Worm (Caenorhabditis elegans): ENCODE measurements around the gene F25E2.3.

Gene F25E2.3

ce11 chrX:768061-768646 is 44.8 kb downstream of the F25E2.3 start, which contains the start of the genes trap-2 and ile-2 (continued):
- TF ChIP-seq Y56A3A.18 (GFP tag; IDR thresholded peaks at IDR 0.05) (peak; percentile 83; the same call in 1 of the 2 replicates), ztf-28 (GFP tag; IDR thresholded peaks at IDR 0.05) (0 out of 2 replicates have a peak, but pooled peaks have one; percentile 16), cebp-2 (GFP tag; IDR thresholded peaks at IDR 0.05) (no peak), tbp1 (GFP tag; optimal IDR thresholded peaks at IDR 0.05) (peak; percentile 66), lin-26 (GFP tag; IDR thresholded peaks at IDR 0.05) (0 out of 2 replicates have a peak, but pooled peaks have one; percentile 21), egl-44 (GFP tag; IDR thresholded peaks at IDR 0.05) (0 out of 2 replicates have a peak, but pooled peaks have one; percentile 46), B0019.2 (GFP tag; conservative IDR thresholded peaks at IDR 0.05) (no peak), akir-1 (GFP tag; optimal IDR thresholded peaks at IDR 0.05) (no peak), Y95B8A.8 (GFP tag; IDR thresholded peaks at IDR 0.05) (no peak), mel-28 (tag; optimal IDR thresholded peaks at IDR 0.05; ENCODE audit: borderline replicate concordance) (no peak), Y79H2A.3 (GFP tag; conservative IDR thresholded peaks at IDR 0.05) (no peak), hlh-12 (tag; optimal IDR thresholded peaks at IDR 0.05) (no peak), nhr-90 (tag; optimal IDR thresholded peaks at IDR 0.05) (peak; percentile 95), dpl-1 (GFP tag; optimal IDR thresholded peaks at IDR 0.05) (no peak), madf-6 (GFP tag; IDR thresholded peaks at IDR 0.05) (no peak), unc-130 (GFP tag; optimal IDR thresholded peaks at IDR 0.05) (no peak), aptf-2 (GFP tag; conservative IDR thresholded peaks at IDR 0.05) (no peak), ztf-25 (GFP tag; IDR thresholded peaks at IDR 0.05) (no peak), B0336.3 (GFP tag; IDR thresholded peaks at IDR 0.05) (peak; percentile 88), zfh-2 (GFP tag; conservative IDR thresholded peaks at IDR 0.05) (peak; percentile 99), cebp-1 (GFP tag; IDR thresholded peaks at IDR 0.05) (peak; percentile 64), cebp-1 (tag; optimal IDR thresholded peaks at IDR 0.05) (peak; percentile 89), let-607 (tag; optimal IDR thresholded peaks at IDR 0.05) (peak; percentile 100), let-526 (GFP tag; IDR thresholded peaks at IDR 0.05) (no peak), lsy-27 (tag; optimal IDR thresholded peaks at IDR 0.05; ENCODE audit: borderline replicate concordance, insufficient read depth) (no peak), ets-4 (GFP tag; optimal IDR thresholded peaks at IDR 0.05) (peak; percentile 96), aptf-3 (GFP tag; IDR thresholded peaks at IDR 0.05) (no peak), hlh-26 (GFP tag; conservative IDR thresholded peaks at IDR 0.05) (no peak), Y67H2A.10 (GFP tag; conservative IDR thresholded peaks at IDR 0.05) (no peak), sea-2 (GFP tag; IDR thresholded peaks at IDR 0.05) (no peak), ekl-4 (GFP tag; IDR thresholded peaks at IDR 0.05) (peak; percentile 39; the same call in 1 of the 2 replicates), mes-4 (tag; optimal IDR thresholded peaks at IDR 0.05) (no peak), ceh-40 (GFP tag; IDR thresholded peaks at IDR 0.05) (no peak), hmg-20 (GFP tag; IDR thresholded peaks at IDR 0.05) (peak; percentile 60; the same call in 1 of the 2 replicates), chd-7 (tag; optimal IDR thresholded peaks at IDR 0.05) (peak; percentile 56), Y53G8AR.9 (GFP tag; conservative IDR thresholded peaks at IDR 0.05) (peak; percentile 90), F57A8.1 (GFP tag; optimal IDR thresholded peaks at IDR 0.05) (peak; percentile 29), K12H6.12 (tag; optimal IDR thresholded peaks at IDR 0.05) (peak; percentile 96), F55B11.4 (tag; optimal IDR thresholded peaks at IDR 0.05; ENCODE audit: borderline replicate concordance, insufficient read depth) (no peak), sdz-38 (tag; optimal IDR thresholded peaks at IDR 0.05) (no peak), nfyb-1 (GFP tag; IDR thresholded peaks at IDR 0.05) (peak; percentile 93), tbx-9 (tag; optimal IDR thresholded peaks at IDR 0.05; ENCODE audit: borderline replicate concordance) (no peak), T07F8.4 (tag; optimal IDR thresholded peaks at IDR 0.05) (no peak), F39B2.1 (GFP tag; IDR thresholded peaks at IDR 0.05) (no peak), D2030.7 (GFP tag; IDR thresholded peaks at IDR 0.05) (no peak), lag-1 (GFP tag; IDR thresholded peaks at IDR 0.05) (no peak), zim-3 (tag; optimal IDR thresholded peaks at IDR 0.05) (no peak), ceh-79 (tag; optimal IDR thresholded peaks at IDR 0.05) (no peak)

Data from whole organism, young adult.